Worm (Caenorhabditis elegans) whole organism, L3 larva: ENCODE results near the gene fcmt-1.

Source experiments
- R02D3.7 ChIP-seq: fragments of 150-350 bp; optimal IDR thresholded peaks from 2 replicates; lab custom pipeline; 2014; ENCODE audit warnings: missing biosample characterization, missing genetic modification characterization
- aly-2 ChIP-seq: fragments of 150-350 bp; optimal IDR thresholded peaks from 2 replicates; lab custom pipeline; 2014; ENCODE audit warnings: missing biosample characterization, missing genetic modification characterization
- ama-1 ChIP-seq: fragments of 150-350 bp; optimal IDR thresholded peaks from 2 replicates; lab custom pipeline; 2018
- ceh-82 ChIP-seq: fragments of 150-350 bp; optimal IDR thresholded peaks from 2 replicates; lab custom pipeline; 2014; ENCODE audit warnings: missing biosample characterization, missing genetic modification characterization
- ceh-9 ChIP-seq: sonication (generic microtip); optimal IDR thresholded peaks from 2 replicates; lab custom pipeline; 2018; ENCODE audit warnings: missing biosample characterization, missing genetic modification characterization
- egl-27 ChIP-seq: sonication (generic microtip); optimal IDR thresholded peaks from 4 replicates; lab custom pipeline; 2017; ENCODE audit warnings: missing biosample characterization, missing genetic modification reagents, missing genetic modification characterization
- elt-2 ChIP-seq: sonication (generic microtip); optimal IDR thresholded peaks from 2 replicates; lab custom pipeline; 2016; ENCODE audit warnings: missing genetic modification reagents, mild to moderate bottlenecking, missing genetic modification characterization, missing compliant biosample characterization
- fkh-10 ChIP-seq: sonication (generic microtip); optimal IDR thresholded peaks from 2 replicates; lab custom pipeline; 2017; ENCODE audit warnings: missing biosample characterization, missing genetic modification reagents, missing genetic modification characterization
- hmg-11 ChIP-seq: sonication (generic microtip); optimal IDR thresholded peaks from 2 replicates; lab custom pipeline; 2016; ENCODE audit warnings: missing genetic modification characterization, missing compliant biosample characterization
- jun-1 ChIP-seq: fragments of 150-350 bp; optimal IDR thresholded peaks from 2 replicates; lab custom pipeline; 2014; ENCODE audit warnings: missing biosample characterization, missing genetic modification reagents, missing genetic modification characterization
- lin-15B ChIP-seq: fragments of 150-350 bp; optimal IDR thresholded peaks from 2 replicates; lab custom pipeline; 2014; ENCODE audit warnings: missing biosample characterization, missing genetic modification characterization
- lin-39 ChIP-seq: fragments of 150-350 bp; optimal IDR thresholded peaks from 2 replicates; lab custom pipeline; 2018; ENCODE audit warnings: missing biosample characterization, missing genetic modification reagents, missing genetic modification characterization
- lsy-12 ChIP-seq: sonication (generic microtip); optimal IDR thresholded peaks from 2 replicates; lab custom pipeline; 2016; ENCODE audit warnings: mild to moderate bottlenecking, missing genetic modification characterization, missing compliant biosample characterization
- mdl-1 ChIP-seq: fragments of 150-350 bp; optimal IDR thresholded peaks from 2 replicates; lab custom pipeline; 2014; ENCODE audit warnings: missing biosample characterization, missing genetic modification characterization
- mml-1 ChIP-seq: fragments of 150-350 bp; sonication (generic microtip); optimal IDR thresholded peaks from 3 replicates; lab custom pipeline; 2014; ENCODE audit warnings: missing biosample characterization, missing genetic modification characterization
- nfya-1 ChIP-seq: sonication (generic microtip); optimal IDR thresholded peaks from 2 replicates; lab custom pipeline; 2017; ENCODE audit warnings: missing genetic modification characterization, mild to moderate bottlenecking, missing compliant biosample characterization, antibody characterized with exemption, moderate library complexity; ENCODE audit not compliant: insufficient read depth
- nhr-11 ChIP-seq: fragments of 150-350 bp; optimal IDR thresholded peaks from 2 replicates; lab custom pipeline; 2014; ENCODE audit warnings: missing biosample characterization, missing genetic modification characterization
- nhr-12 ChIP-seq: fragments of 150-350 bp; optimal IDR thresholded peaks from 2 replicates; lab custom pipeline; 2014; ENCODE audit warnings: missing biosample characterization, missing genetic modification characterization
- nhr-23 ChIP-seq: fragments of 150-350 bp; optimal IDR thresholded peaks from 2 replicates; lab custom pipeline; 2014; ENCODE audit warnings: missing biosample characterization, missing genetic modification reagents, missing genetic modification characterization
- nhr-237 ChIP-seq: fragments of 150-350 bp; optimal IDR thresholded peaks from 2 replicates; lab custom pipeline; 2014; ENCODE audit warnings: missing biosample characterization, missing genetic modification characterization
- nhr-25 ChIP-seq: sonication (generic microtip); optimal IDR thresholded peaks from 2 replicates; lab custom pipeline; 2017; ENCODE audit warnings: missing biosample characterization, missing genetic modification characterization
- nhr-67 ChIP-seq: fragments of 150-350 bp; optimal IDR thresholded peaks from 2 replicates; lab custom pipeline; 2014; ENCODE audit warnings: missing biosample characterization, missing genetic modification characterization
- nhr-76 ChIP-seq: fragments of 150-350 bp; sonication (generic microtip); optimal IDR thresholded peaks from 5 replicates; lab custom pipeline; 2014; ENCODE audit warnings: missing biosample characterization, missing genetic modification characterization
- nhr-77 ChIP-seq: fragments of 150-350 bp; optimal IDR thresholded peaks from 2 replicates; lab custom pipeline; 2014; ENCODE audit warnings: missing biosample characterization, missing genetic modification characterization
- pha-4 ChIP-seq: fragments of 150-350 bp; optimal IDR thresholded peaks from 2 replicates; lab custom pipeline; 2014; ENCODE audit warnings: missing biosample characterization, missing genetic modification reagents, missing genetic modification characterization
- pqm-1 ChIP-seq: fragments of 150-350 bp; optimal IDR thresholded peaks from 2 replicates; lab custom pipeline; 2017; ENCODE audit warnings: missing biosample characterization, missing genetic modification characterization, inconsistent platforms
- sea-2 ChIP-seq: fragments of 150-350 bp; sonication (generic microtip); optimal IDR thresholded peaks from 4 replicates; lab custom pipeline; 2014; ENCODE audit warnings: missing biosample characterization, missing genetic modification reagents, missing genetic modification characterization
- skn-1 ChIP-seq: fragments of 150-350 bp; optimal IDR thresholded peaks from 2 replicates; lab custom pipeline; 2014; ENCODE audit warnings: missing biosample characterization, missing genetic modification characterization
- snpc-4 ChIP-seq: fragments of 150-350 bp; optimal IDR thresholded peaks from 2 replicates; lab custom pipeline; 2014; ENCODE audit warnings: missing biosample characterization, missing genetic modification characterization
- tbx-2 ChIP-seq: sonication (generic microtip); optimal IDR thresholded peaks from 2 replicates; lab custom pipeline; 2016; ENCODE audit warnings: mild to moderate bottlenecking, missing genetic modification characterization, missing compliant biosample characterization
- unc-39 ChIP-seq: sonication (generic microtip); optimal IDR thresholded peaks from 4 replicates; lab custom pipeline; 2017; ENCODE audit warnings: missing biosample characterization, missing genetic modification characterization
- zag-1 ChIP-seq: fragments of 150-350 bp; optimal IDR thresholded peaks from 2 replicates; lab custom pipeline; 2014; ENCODE audit warnings: missing biosample characterization, missing genetic modification characterization
- ztf-4 ChIP-seq: fragments of 150-350 bp; optimal IDR thresholded peaks from 2 replicates; lab custom pipeline; 2014; ENCODE audit warnings: missing biosample characterization, missing genetic modification characterization

The fcmt-1 gene

DNA sequence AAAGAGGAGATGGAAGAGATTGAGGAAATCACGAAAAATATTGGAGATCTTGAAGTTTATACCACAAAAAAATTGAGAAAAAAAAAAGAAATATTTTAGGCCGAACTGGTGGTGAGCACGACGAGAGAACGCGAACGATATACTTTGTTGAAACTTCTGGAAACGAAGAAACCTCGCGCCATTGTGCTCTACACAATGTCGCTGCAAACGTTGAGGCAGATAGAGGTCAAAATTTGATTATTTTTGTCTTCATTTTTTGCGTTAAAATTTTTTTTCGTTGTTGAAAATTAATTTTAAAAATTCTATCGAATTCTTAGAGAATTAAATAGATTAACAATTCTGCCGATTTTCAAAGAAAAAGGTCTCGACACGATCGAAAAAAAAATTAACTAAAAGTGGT, 8.7 kb downstream of the fcmt-1 start:
- TF ChIP-seq skn-1 (tag; lab: Kevin White, UChicago) (no peak), nhr-12 (no peak), lin-39 (tag; lab: Kevin White, UChicago) (no peak), nfya-1 (no peak), egl-27 (tag; lab: Kevin White, UChicago) (no peak), unc-39 (no peak)

DNA sequence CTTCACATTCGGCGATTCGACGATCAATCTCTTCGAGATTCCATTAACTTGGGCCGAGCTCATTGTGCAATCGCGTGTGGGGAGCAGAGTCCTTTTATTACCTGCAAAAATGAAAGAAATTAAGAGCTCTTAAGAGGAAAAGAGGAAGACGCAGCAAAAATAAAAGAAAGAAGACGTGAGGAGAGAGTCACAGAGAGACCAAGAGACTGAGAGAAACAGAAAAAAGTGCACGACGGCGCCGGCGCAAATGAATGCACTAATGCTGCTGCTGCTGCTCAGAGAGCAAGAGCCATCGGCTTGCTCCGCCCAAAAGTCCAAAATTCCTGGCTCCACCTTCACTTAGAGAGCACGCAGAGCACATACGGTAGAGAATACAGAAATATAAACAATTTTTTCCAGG, 9.2 kb downstream of the fcmt-1 start, which contains the start of gene inos-1:
Gene inos-1 (minus strand): TSS at position 101 of the 400 bp plus-strand sequence.
- TF ChIP-seq zag-1 (tag; lab: Kevin White, UChicago): no peak
- no peak for TF ChIP-seq nhr-11 (tag; lab: Kevin White, UChicago)
- no peak for TF ChIP-seq ceh-82 (tag; lab: Kevin White, UChicago)
- TF ChIP-seq nhr-77 (tag; lab: Kevin White, UChicago): no peak
- TF ChIP-seq ama-1 (lab: Kevin White, UChicago): no peak
- no peak for TF ChIP-seq mdl-1
- no peak for TF ChIP-seq jun-1 (tag; lab: Kevin White, UChicago)
- TF ChIP-seq ceh-9 (tag; lab: Kevin White, UChicago): no peak
- no peak for TF ChIP-seq mml-1 (tag; lab: Kevin White, UChicago)
- TF ChIP-seq fkh-10 (GFP tag; lab: Kevin White, UChicago): no peak
- no peak for TF ChIP-seq nhr-25 (tag; lab: Kevin White, UChicago)
- TF ChIP-seq ztf-4: no peak
- TF ChIP-seq nhr-12: no peak
- TF ChIP-seq lin-39 (tag; lab: Kevin White, UChicago): no peak
- TF ChIP-seq nhr-76 (tag; lab: Kevin White, UChicago): no peak

ce11 chrII:11695945-11696270, 13.5 kb downstream of the fcmt-1 start, which contains the start of gene xpf-1:
TSS of gene xpf-1 (plus strand) at chrII:11696171.
- TF ChIP-seq zag-1 (tag; lab: Kevin White, UChicago) (no peak), mml-1 (tag; lab: Kevin White, UChicago) (no peak), snpc-4 (no peak), jun-1 (tag; lab: Kevin White, UChicago) (no peak), lsy-12 (tag; lab: Kevin White, UChicago) (no peak), nhr-11 (tag; lab: Kevin White, UChicago) (no peak), nhr-237 (no peak), nhr-67 (no peak), unc-39 (no peak), nhr-77 (tag; lab: Kevin White, UChicago) (no peak), tbx-2 (tag; lab: Kevin White, UChicago) (no peak), lin-15B (no peak), ama-1 (lab: Kevin White, UChicago) (no peak), hmg-11 (no peak), sea-2 (GFP tag; lab: Kevin White, UChicago) (no peak), pqm-1 (tag; lab: Kevin White, UChicago) (no peak), fkh-10 (GFP tag; lab: Kevin White, UChicago) (no peak), R02D3.7 (tag; lab: Kevin White, UChicago) (no peak), ceh-9 (tag; lab: Kevin White, UChicago) (no peak), skn-1 (tag; lab: Kevin White, UChicago) (no peak)
- TF ChIP-seq, all 47 proteins: peak for 0

DNA sequence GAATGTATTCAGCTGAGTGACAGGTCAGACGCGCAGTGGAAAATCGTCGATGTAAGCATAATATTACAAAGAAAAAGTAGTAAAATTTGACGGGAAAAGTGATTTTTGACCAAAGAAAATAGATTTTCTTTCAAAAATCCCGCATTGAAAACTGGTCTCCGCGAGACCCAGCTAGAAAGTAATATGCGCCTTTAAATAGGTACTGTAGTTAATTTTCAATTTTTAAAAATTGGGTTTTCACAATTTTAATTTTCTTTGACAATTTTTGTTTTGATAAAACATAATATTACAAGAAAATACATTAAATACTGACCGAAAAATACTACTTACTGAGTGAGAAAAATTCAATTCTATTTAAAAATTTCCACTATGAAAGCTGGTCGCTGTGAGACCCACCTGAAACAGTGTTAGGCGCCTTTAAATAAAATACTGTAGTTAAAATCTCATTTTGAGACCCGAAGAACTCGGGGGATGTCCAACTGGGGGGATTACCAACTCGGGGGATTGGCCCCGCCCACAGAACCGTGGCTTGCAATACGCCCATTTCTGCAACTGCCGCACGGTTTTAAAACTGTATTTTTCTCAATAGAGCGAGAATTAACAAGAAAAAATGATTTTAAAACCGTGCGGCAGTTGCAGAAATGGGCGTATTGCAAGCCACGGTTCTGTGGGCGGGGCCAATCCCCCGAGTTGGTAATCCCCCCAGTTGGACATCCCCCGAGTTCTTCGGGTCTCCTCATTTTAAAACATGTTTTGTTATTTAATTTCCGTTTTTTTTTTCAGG, 14.0 kb downstream of the fcmt-1 start, which contains the start of gene tars-1:
Gene tars-1 (minus strand): TSS at position 497 of the 784 bp plus-strand sequence.
- peak; percentile 21 for TF ChIP-seq nhr-23

ce11 chrII:11694432-11694831, 14.9 kb downstream of the fcmt-1 start:
- TF ChIP-seq lin-15B: peak; percentile 31
- TF ChIP-seq elt-2 (tag; lab: Kevin White, UChicago): peak; percentile 7
- TF ChIP-seq nhr-23: peak; percentile 47
- peak; percentile 56 for TF ChIP-seq snpc-4
- TF ChIP-seq lin-39 (tag; lab: Kevin White, UChicago): peak; percentile 40
- no peak for TF ChIP-seq aly-2
- TF ChIP-seq nhr-11 (tag; lab: Kevin White, UChicago): no peak
- peak; percentile 45 for TF ChIP-seq nfya-1
- TF ChIP-seq skn-1 (tag; lab: Kevin White, UChicago): no peak
- peak; percentile 59 for TF ChIP-seq pha-4
- TF ChIP-seq ztf-4: no peak
- peak; percentile 57 for TF ChIP-seq hmg-11
- TF ChIP-seq, all 47 proteins: peak for 8
